Worm (Caenorhabditis elegans) whole organism, late embryonic: ENCODE data around the gene F40A3.4.

Experiments used
- C38D4.7 ChIP-seq: fragments of 200-800 bp; sonication (Bioruptor generic); optimal IDR thresholded peaks from 2 replicates; lab custom pipeline; 2018; ENCODE audit warnings: mild to moderate bottlenecking, missing genetic modification characterization, moderate library complexity, missing compliant biosample characterization
- F13H6.1 ChIP-seq: sonication (generic microtip); optimal IDR thresholded peaks from 2 replicates; lab custom pipeline; 2016; ENCODE audit warnings: missing genetic modification characterization, missing compliant biosample characterization
- K09A11.1 ChIP-seq: sonication (generic microtip); optimal IDR thresholded peaks from 2 replicates; lab custom pipeline; 2017; ENCODE audit warnings: antibody characterized with exemption, mild to moderate bottlenecking, missing genetic modification characterization, missing compliant biosample characterization; ENCODE audit not compliant: insufficient read depth
- Y22D7AL.16 ChIP-seq: sonication (generic microtip); optimal IDR thresholded peaks from 2 replicates; lab custom pipeline; 2016; ENCODE audit warnings: missing genetic modification characterization, missing compliant biosample characterization
- ahr-1 ChIP-seq: sonication (generic microtip); optimal IDR thresholded peaks from 2 replicates; lab custom pipeline; 2016; ENCODE audit warnings: missing genetic modification characterization, missing compliant biosample characterization
- ama-1 ChIP-seq: fragments of 150-350 bp; optimal IDR thresholded peaks from 2 replicates; lab custom pipeline; 2014
- ceh-14 ChIP-seq: sonication (generic microtip); optimal IDR thresholded peaks from 2 replicates; lab custom pipeline; 2016; ENCODE audit warnings: missing genotype, missing genetic modification characterization, missing compliant biosample characterization
- ceh-22 ChIP-seq: sonication (generic microtip); optimal IDR thresholded peaks from 2 replicates; lab custom pipeline; 2017; ENCODE audit warnings: missing biosample characterization, missing genetic modification characterization
- ceh-24 ChIP-seq: sonication (generic microtip); optimal IDR thresholded peaks from 2 replicates; lab custom pipeline; 2016; ENCODE audit warnings: mild to moderate bottlenecking, missing genetic modification characterization, missing compliant biosample characterization
- ceh-31 ChIP-seq: sonication (generic microtip); optimal IDR thresholded peaks from 2 replicates; lab custom pipeline; 2016; ENCODE audit warnings: missing genetic modification characterization, missing compliant biosample characterization
- ceh-34 ChIP-seq: sonication (generic microtip); optimal IDR thresholded peaks from 2 replicates; lab custom pipeline; 2016; ENCODE audit warnings: mild to moderate bottlenecking, missing genetic modification characterization, missing compliant biosample characterization
- ceh-6 ChIP-seq: fragments of 200-800 bp; sonication (Bioruptor generic); optimal IDR thresholded peaks from 2 replicates; lab custom pipeline; 2018; ENCODE audit warnings: mild to moderate bottlenecking, missing genetic modification characterization, missing compliant biosample characterization
- ceh-9 ChIP-seq: sonication (generic microtip); optimal IDR thresholded peaks from 2 replicates; lab custom pipeline; 2016; ENCODE audit warnings: mild to moderate bottlenecking, missing genetic modification characterization, inconsistent platforms, missing compliant biosample characterization
- che-1 ChIP-seq: sonication (generic microtip); optimal IDR thresholded peaks from 2 replicates; lab custom pipeline; 2016; ENCODE audit warnings: mild to moderate bottlenecking, missing genetic modification characterization, missing compliant biosample characterization
- elt-2 ChIP-seq: sonication (generic microtip); optimal IDR thresholded peaks from 2 replicates; lab custom pipeline; 2016; ENCODE audit warnings: missing genetic modification reagents, missing genetic modification characterization, missing compliant biosample characterization
- elt-4 ChIP-seq: sonication (generic microtip); optimal IDR thresholded peaks from 2 replicates; lab custom pipeline; 2016; ENCODE audit warnings: missing genetic modification characterization, missing compliant biosample characterization
- eyg-1 ChIP-seq: sonication (generic microtip); optimal IDR thresholded peaks from 2 replicates; lab custom pipeline; 2016; ENCODE audit warnings: missing genotype, missing genetic modification characterization, missing compliant biosample characterization
- fax-1 ChIP-seq: sonication (generic microtip); optimal IDR thresholded peaks from 2 replicates; lab custom pipeline; 2016; ENCODE audit warnings: missing genotype, missing genetic modification characterization, missing compliant biosample characterization
- fkh-6 ChIP-seq: sonication (generic microtip); optimal IDR thresholded peaks from 2 replicates; lab custom pipeline; 2016; ENCODE audit warnings: missing genetic modification characterization, missing compliant biosample characterization
- gmeb-2 ChIP-seq: sonication (generic microtip); optimal IDR thresholded peaks from 2 replicates; lab custom pipeline; 2016; ENCODE audit warnings: missing genetic modification characterization, inconsistent platforms, missing compliant biosample characterization
- hlh-13 ChIP-seq: fragments of 200-800 bp; sonication (Bioruptor generic); optimal IDR thresholded peaks from 2 replicates; lab custom pipeline; 2018; ENCODE audit warnings: mild to moderate bottlenecking, missing genetic modification characterization, missing compliant biosample characterization
- hlh-15 ChIP-seq: sonication (generic microtip); optimal IDR thresholded peaks from 2 replicates; lab custom pipeline; 2016; ENCODE audit warnings: missing genetic modification characterization, missing compliant biosample characterization
- hlh-30 ChIP-seq: sonication (generic microtip); optimal IDR thresholded peaks from 2 replicates; lab custom pipeline; 2017; ENCODE audit warnings: antibody characterized with exemption, missing genetic modification characterization, missing compliant biosample characterization; ENCODE audit not compliant: insufficient read depth
- hlh-8 ChIP-seq: sonication (generic microtip); optimal IDR thresholded peaks from 2 replicates; lab custom pipeline; 2016; ENCODE audit warnings: missing genotype, missing genetic modification characterization, missing compliant biosample characterization
- npax-4 ChIP-seq: sonication (generic microtip); optimal IDR thresholded peaks from 2 replicates; lab custom pipeline; 2016; ENCODE audit warnings: missing genetic modification characterization, missing compliant biosample characterization
- odd-2 ChIP-seq: sonication (generic microtip); optimal IDR thresholded peaks from 2 replicates; lab custom pipeline; 2017; ENCODE audit warnings: antibody characterized with exemption, mild to moderate bottlenecking, missing genetic modification characterization, missing compliant biosample characterization
- pha-2 ChIP-seq: sonication (generic microtip); optimal IDR thresholded peaks from 2 replicates; lab custom pipeline; 2017; ENCODE audit warnings: mild to moderate bottlenecking, missing genetic modification characterization, missing compliant biosample characterization
- tbx-7 ChIP-seq: sonication (generic microtip); optimal IDR thresholded peaks from 2 replicates; lab custom pipeline; 2016; ENCODE audit warnings: missing genotype, missing genetic modification characterization, missing compliant biosample characterization
- ttx-3 ChIP-seq: sonication (generic microtip); optimal IDR thresholded peaks from 2 replicates; lab custom pipeline; 2016; ENCODE audit warnings: missing genetic modification reagents, missing genetic modification characterization, missing compliant biosample characterization
- unc-55 ChIP-seq: sonication (generic microtip); optimal IDR thresholded peaks from 2 replicates; lab custom pipeline; 2017; ENCODE audit warnings: missing biosample characterization, missing genetic modification reagents, missing genetic modification characterization
- ztf-16 ChIP-seq: sonication (generic microtip); optimal IDR thresholded peaks from 2 replicates; lab custom pipeline; 2017; ENCODE audit warnings: missing genetic modification characterization, missing compliant biosample characterization

Gene F40A3.4

DNA sequence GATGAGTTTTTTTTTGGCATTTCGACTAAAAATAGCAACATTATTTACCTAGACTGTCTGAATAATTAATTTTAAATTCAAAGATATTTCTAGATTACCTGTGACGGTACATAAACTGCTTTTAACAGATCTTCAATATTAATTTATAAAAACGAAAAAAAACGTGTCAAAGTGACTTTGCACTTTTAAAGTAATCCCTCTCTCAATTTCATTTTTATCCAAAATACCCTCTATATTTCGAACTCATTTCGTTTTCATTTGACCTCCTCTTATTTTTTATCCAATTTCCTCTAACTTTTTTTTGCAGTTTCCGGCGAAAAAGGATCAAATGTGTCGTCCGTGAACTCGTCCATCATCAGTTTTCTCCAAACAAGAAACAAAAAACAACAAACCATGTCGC, at the start of gene F40A3.4:
TSS of gene F40A3.4 (plus strand) at position 301 of the 400 bp plus-strand sequence.
- TF ChIP-seq odd-2 (tag; lab: Kevin White, UChicago) (no peak), ceh-9 (no peak), fax-1 (tag; lab: Kevin White, UChicago) (no peak), npax-4 (tag; lab: Kevin White, UChicago) (no peak), gmeb-2 (tag; lab: Kevin White, UChicago) (no peak), Y22D7AL.16 (tag; lab: Kevin White, UChicago) (no peak), F13H6.1 (tag; lab: Kevin White, UChicago) (no peak), hlh-13 (no peak), tbx-7 (no peak), C38D4.7 (GFP tag; lab: Kevin White, UChicago) (no peak), ceh-24 (tag; lab: Kevin White, UChicago) (no peak)
- TF ChIP-seq, all 69 proteins: peak for 0

- TF ChIP-seq ceh-6 (GFP tag; lab: Kevin White, UChicago) (no peak), unc-55 (GFP tag; lab: Kevin White, UChicago) (peak; percentile 58)
- TF ChIP-seq, all 69 proteins: peak for 1
These were observed 49.7 kb upstream of the F40A3.4 start for ce11 chrV:7825836-7826235.

DNA sequence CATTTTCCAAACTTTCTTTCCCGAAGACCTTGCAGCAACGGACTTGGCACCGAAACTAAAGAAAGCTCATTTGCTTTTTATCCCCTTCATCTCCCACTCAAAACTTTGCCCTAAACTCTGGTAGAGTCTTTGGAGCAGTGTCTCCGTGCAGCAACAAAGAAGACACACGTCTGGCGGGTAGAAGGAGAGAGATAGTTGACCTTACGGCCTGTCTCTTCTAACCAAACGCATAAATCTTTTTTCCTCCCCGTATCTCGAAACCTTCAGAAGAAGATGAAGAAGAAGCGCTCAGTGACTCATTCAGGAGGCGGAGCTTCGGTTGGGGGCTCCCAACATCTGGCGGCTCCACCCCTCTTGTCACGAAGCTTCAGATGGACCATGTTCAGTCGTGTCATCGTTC, 49.2 kb upstream of the F40A3.4 start:
- TF ChIP-seq hlh-8 (peak; percentile 64), ceh-22 (tag; lab: Kevin White, UChicago) (no peak), unc-55 (GFP tag; lab: Kevin White, UChicago) (peak; percentile 3)

- TF ChIP-seq pha-2 (tag; lab: Kevin White, UChicago) (no peak), ama-1 (no peak), ceh-14 (tag; lab: Kevin White, UChicago) (no peak), hlh-30 (tag; lab: Kevin White, UChicago) (no peak), K09A11.1 (tag; lab: Kevin White, UChicago) (no peak), ahr-1 (tag; lab: Kevin White, UChicago) (no peak), fkh-6 (tag; lab: Kevin White, UChicago) (no peak), ceh-9 (no peak), hlh-8 (no peak), ztf-16 (tag; lab: Kevin White, UChicago) (no peak), eyg-1 (no peak), npax-4 (tag; lab: Kevin White, UChicago) (no peak), Y22D7AL.16 (tag; lab: Kevin White, UChicago) (no peak), hlh-15 (tag; lab: Kevin White, UChicago) (no peak), gmeb-2 (tag; lab: Kevin White, UChicago) (no peak)
These were observed 48.6 kb upstream of the F40A3.4 start, which contains the start of gene mig-6 for ce11 chrV:7826917-7827316. Gene mig-6, plus strand, starts transcription at chrV:7827217.

DNA sequence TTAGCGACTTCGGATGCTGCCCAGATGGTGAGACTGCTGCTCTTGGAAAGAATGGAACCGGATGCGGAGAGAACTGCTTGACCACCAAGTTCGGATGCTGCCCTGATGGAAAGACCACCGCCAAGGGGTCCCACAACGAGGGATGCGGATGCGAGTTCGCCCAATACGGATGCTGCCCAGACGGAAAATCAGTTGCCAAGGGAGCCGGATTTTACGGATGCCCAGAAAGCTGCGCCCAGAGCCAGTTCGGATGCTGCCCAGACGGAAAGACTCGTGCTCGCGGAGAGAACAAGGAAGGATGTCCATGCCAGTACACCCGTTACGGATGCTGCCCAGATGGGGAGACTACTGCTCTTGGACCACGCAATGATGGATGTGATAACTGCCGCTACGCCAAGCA, 44.6 kb upstream of the F40A3.4 start:
- no peak for TF ChIP-seq che-1 (tag; lab: Kevin White, UChicago)

ce11 chrV:7836911-7837310, 38.6 kb upstream of the F40A3.4 start, which contains the start of gene txt-5:
Gene txt-5, minus strand, starts transcription at chrV:7837134.
- TF ChIP-seq elt-4 (tag; lab: Kevin White, UChicago), result no peak
- peak; percentile 39 for TF ChIP-seq hlh-30 (tag; lab: Kevin White, UChicago)
- TF ChIP-seq, all 69 proteins: peak for 1

DNA sequence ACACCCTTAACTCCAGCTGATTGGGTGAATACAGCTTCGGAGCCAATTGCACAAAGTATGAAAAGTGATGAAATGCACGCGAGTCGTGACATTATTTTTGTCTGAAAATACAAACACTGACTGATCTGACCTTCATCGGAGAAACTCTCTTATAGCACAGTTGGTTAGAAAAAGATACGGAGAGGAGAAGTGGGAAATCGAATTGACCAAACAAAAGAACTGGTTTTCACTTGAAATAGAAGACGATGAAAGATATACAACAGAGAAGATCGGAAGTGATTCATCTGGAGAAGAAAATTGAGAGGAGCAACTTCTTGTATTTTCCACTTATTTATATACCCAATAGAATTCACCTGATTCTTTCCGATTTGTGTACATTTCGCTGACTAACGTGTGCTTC, 37.7 kb upstream of the F40A3.4 start, which contains the start of gene ttr-33:
TSS of gene ttr-33 (minus strand) at position 101 of the 400 bp plus-strand sequence.
- TF ChIP-seq ceh-31 (tag; lab: Kevin White, UChicago), result no peak
- TF ChIP-seq elt-2 (tag; lab: Kevin White, UChicago), result no peak
- TF ChIP-seq ceh-34, result no peak
- no peak for TF ChIP-seq ttx-3 (tag; lab: Kevin White, UChicago)
